Worm (Caenorhabditis elegans) whole organism, L4 larva: ENCODE measurements around the gene gldi-8.

Experiments
- ces-1 ChIP-seq: fragments of 150-350 bp; sonication (generic microtip); optimal IDR thresholded peaks from 4 replicates; lab custom pipeline; 2014; ENCODE audit warnings: missing biosample characterization, missing genetic modification reagents, missing genetic modification characterization
- dmd-8 ChIP-seq: fragments of 200-800 bp; sonication (Bioruptor generic); IDR thresholded peaks from 2 replicates; pipeline ENCODE4 v1.3.6; 2022; ENCODE audit warnings: missing genetic modification characterization, missing compliant biosample characterization
- dpl-1 ChIP-seq: fragments of 150-350 bp; optimal IDR thresholded peaks from 2 replicates; lab custom pipeline; 2014; ENCODE audit warnings: missing biosample characterization, missing genetic modification reagents, missing genetic modification characterization
- egl-27 ChIP-seq: sonication (generic microtip); optimal IDR thresholded peaks from 3 replicates; lab custom pipeline; 2017; ENCODE audit warnings: missing biosample characterization, missing genetic modification reagents, missing genetic modification characterization
- egl-43 ChIP-seq: fragments of 200-800 bp; sonication (Bioruptor generic); IDR thresholded peaks from 2 replicates; pipeline ENCODE4 v1.3.6; 2022; ENCODE audit warnings: missing genetic modification reagents, missing genetic modification characterization, missing compliant biosample characterization
- fos-1 ChIP-seq: fragments of 150-350 bp; optimal IDR thresholded peaks from 2 replicates; lab custom pipeline; 2014; ENCODE audit warnings: missing biosample characterization, missing genetic modification characterization
- lim-7 ChIP-seq: fragments of 200-800 bp; sonication (Bioruptor generic); IDR thresholded peaks from 2 replicates; pipeline ENCODE4 v1.3.6; 2022; ENCODE audit warnings: missing genetic modification characterization, missing compliant biosample characterization
- nhr-25 ChIP-seq: sonication (generic microtip); optimal IDR thresholded peaks from 2 replicates; lab custom pipeline; 2017; ENCODE audit warnings: missing genetic modification characterization, mild to moderate bottlenecking, missing compliant biosample characterization, antibody characterized with exemption, moderate library complexity, borderline replicate concordance; ENCODE audit not compliant: insufficient read depth
- pha-4 ChIP-seq, 2 experiments: fragments of 150-350 bp in 1 of 2; fragments of 200-800 bp in 1 of 2; sonication (Bioruptor generic) in 1 of 2; IDR thresholded peaks in 1 of 2; optimal IDR thresholded peaks in 1 of 2; 2 replicates each; pipeline versions ENCODE4 v1.3.6 to Lab custom; 2014 to 2022; ENCODE audit warnings: missing genetic modification characterization in 2 of 2, missing genetic modification reagents in 2 of 2, missing biosample characterization in 1 of 2, missing compliant biosample characterization in 1 of 2

- TF ChIP-seq pha-4 (GFP tag; IDR thresholded peaks at IDR 0.05; lab: Robert Waterston, UW) (no peak), pha-4 (tag; optimal IDR thresholded peaks at IDR 0.05; lab: Kevin White, UChicago) (no peak), fos-1 (no peak), nhr-25 (tag; lab: Kevin White, UChicago) (no peak), dpl-1 (no peak), ces-1 (GFP tag; lab: Kevin White, UChicago) (no peak), lim-7 (GFP tag; lab: Robert Waterston, UW) (no peak), dmd-8 (no peak), egl-43 (GFP tag; lab: Robert Waterston, UW) (no peak), egl-27 (tag; lab: Kevin White, UChicago) (no peak)
Observed at ce11 chrIII:12609410-12609809, 9.9 kb upstream of the gldi-8 start.
